Fruit fly (Drosophila melanogaster) whole organism, wandering third instar larva: Measurements from ENCODE around the gene CG9288.

Experiments used
- Abd-B ChIP-seq: fragments of >200 bp; optimal IDR thresholded peaks from 2 replicates; lab custom pipeline; 2017; ENCODE audit warnings: missing biosample characterization, missing genetic modification characterization
- CG32264 ChIP-seq: fragments of 200-800 bp; sonication (Bioruptor generic); optimal IDR thresholded peaks from 2 replicates; lab custom pipeline; 2016; ENCODE audit warnings: missing biosample characterization, missing genetic modification characterization
- CrebA ChIP-seq: fragments of 200-800 bp; sonication (Bioruptor generic); optimal IDR thresholded peaks from 2 replicates; lab custom pipeline; 2016; ENCODE audit warnings: missing biosample characterization, mild to moderate bottlenecking, missing genetic modification characterization, borderline replicate concordance
- Dfd ChIP-seq: fragments of >200 bp; optimal IDR thresholded peaks from 2 replicates; lab custom pipeline; 2017; ENCODE audit warnings: missing biosample characterization, missing genetic modification characterization
- Dif ChIP-seq: fragments of 200-275, 200-300 bp; sonication (Bioruptor generic); optimal IDR thresholded peaks from 2 replicates; lab custom pipeline; 2018; ENCODE audit warnings: missing biosample characterization, missing genetic modification characterization; ENCODE audit not compliant: partially characterized antibody
- HLH106 ChIP-seq: fragments of 200-800 bp; optimal IDR thresholded peaks from 3 replicates; lab custom pipeline; 2019; ENCODE audit warnings: missing biosample characterization, mild to moderate bottlenecking, missing genetic modification characterization, moderate library complexity
- Hnf4 ChIP-seq: fragments of 200-800 bp; sonication (Bioruptor generic); optimal IDR thresholded peaks from 2 replicates; lab custom pipeline; 2016; ENCODE audit warnings: missing biosample characterization, mild to moderate bottlenecking, missing genetic modification characterization
- Hr78 ChIP-seq: fragments of >200 bp; optimal IDR thresholded peaks from 2 replicates; lab custom pipeline; 2017; ENCODE audit warnings: missing biosample characterization, missing genetic modification characterization
- Hr83 ChIP-seq: fragments of 200-300 bp; sonication (Bioruptor generic); optimal IDR thresholded peaks from 2 replicates; lab custom pipeline; 2016; ENCODE audit warnings: missing biosample characterization, mild to moderate bottlenecking, missing genetic modification characterization, moderate library complexity; ENCODE audit not compliant: poor library complexity, severe bottlenecking
- Jra ChIP-seq: sonication (Bioruptor generic); optimal IDR thresholded peaks from 2 replicates; lab custom pipeline; 2016; ENCODE audit warnings: missing biosample characterization, missing genetic modification characterization
- Mio ChIP-seq: sonication (Bioruptor generic); optimal IDR thresholded peaks from 2 replicates; lab custom pipeline; 2016; ENCODE audit warnings: missing biosample characterization, missing genetic modification characterization
- Myc ChIP-seq: fragments of >200 bp; optimal IDR thresholded peaks from 2 replicates; lab custom pipeline; 2017
- N ChIP-seq: fragments of >200 bp; optimal IDR thresholded peaks from 2 replicates; lab custom pipeline; 2018; ENCODE audit warnings: missing biosample characterization, missing external identifiers, missing genetic modification characterization
- OdsH ChIP-seq: fragments of 200-800 bp; sonication (Bioruptor generic); optimal IDR thresholded peaks from 2 replicates; lab custom pipeline; 2016; ENCODE audit warnings: missing biosample characterization, mild to moderate bottlenecking, missing genetic modification characterization
- Rel ChIP-seq, 2 experiments: fragments of 200-800 bp; sonication (Bioruptor generic) in 1 of 2; optimal IDR thresholded peaks; 2 replicates in 1 of 2; 3 replicates in 1 of 2; lab custom pipeline; 2016 to 2019; ENCODE audit warnings: mild to moderate bottlenecking in 2 of 2, missing biosample characterization in 2 of 2, missing genetic modification characterization in 2 of 2, moderate library complexity in 1 of 2
- Sp1 ChIP-seq: fragments of 200-800 bp; sonication (Bioruptor generic); optimal IDR thresholded peaks from 3 replicates; lab custom pipeline; 2019; ENCODE audit warnings: missing biosample characterization, mild to moderate bottlenecking, missing genetic modification characterization, moderate library complexity
- Vsx2 ChIP-seq: fragments of 200-300, 225-300 bp; sonication (Bioruptor generic); optimal IDR thresholded peaks from 2 replicates; lab custom pipeline; 2018; ENCODE audit warnings: missing biosample characterization, missing genetic modification characterization; ENCODE audit not compliant: partially characterized antibody
- br ChIP-seq: fragments of 200-800 bp; sonication (Bioruptor generic); optimal IDR thresholded peaks from 2 replicates; lab custom pipeline; 2016; ENCODE audit warnings: missing biosample characterization, missing genetic modification characterization
- brk ChIP-seq: fragments of 200-800 bp; sonication (Bioruptor generic); optimal IDR thresholded peaks from 2 replicates; lab custom pipeline; 2016; ENCODE audit warnings: missing biosample characterization, mild to moderate bottlenecking, missing genetic modification characterization
- dl ChIP-seq, 2 experiments: fragments of 175-275, 200-275 bp in 1 of 2; fragments of 200-275 bp in 1 of 2; sonication (Bioruptor generic); optimal IDR thresholded peaks; lab custom pipeline; 2018; ENCODE audit warnings: mild to moderate bottlenecking in 2 of 2, missing biosample characterization in 2 of 2, missing genetic modification characterization in 2 of 2, moderate library complexity in 2 of 2; ENCODE audit not compliant: partially characterized antibody in 2 of 2, insufficient read depth in 1 of 2
- dmrt93B ChIP-seq: fragments of 200-800 bp; sonication (Bioruptor generic); optimal IDR thresholded peaks from 2 replicates; lab custom pipeline; 2018; ENCODE audit warnings: missing biosample characterization, mild to moderate bottlenecking, missing genetic modification characterization
- foxo ChIP-seq, 2 experiments: fragments of 200-800 bp; sonication (Bioruptor generic); optimal IDR thresholded peaks; 2 replicates in 1 of 2; 3 replicates in 1 of 2; lab custom pipeline; 2016 to 2017; ENCODE audit warnings: missing biosample characterization in 2 of 2, missing genetic modification characterization in 2 of 2
- fru ChIP-seq: fragments of 200-800 bp; sonication (Bioruptor generic); optimal IDR thresholded peaks from 3 replicates; lab custom pipeline; 2016; ENCODE audit warnings: missing biosample characterization, mild to moderate bottlenecking, missing genetic modification characterization
- h ChIP-seq: fragments of 200-800 bp; sonication (Bioruptor generic); optimal IDR thresholded peaks from 3 replicates; lab custom pipeline; 2016; ENCODE audit warnings: missing biosample characterization, mild to moderate bottlenecking, missing genetic modification characterization
- lola ChIP-seq: fragments of >200 bp; optimal IDR thresholded peaks from 2 replicates; lab custom pipeline; 2017; ENCODE audit warnings: missing biosample characterization, missing genetic modification characterization
- rgr ChIP-seq: fragments of 200-800 bp; sonication (Bioruptor generic); optimal IDR thresholded peaks from 3 replicates; lab custom pipeline; 2016; ENCODE audit warnings: missing biosample characterization, mild to moderate bottlenecking, missing genetic modification characterization
- sage ChIP-seq: fragments of 200-800 bp; sonication (Bioruptor generic); optimal IDR thresholded peaks from 2 replicates; lab custom pipeline; 2016; ENCODE audit warnings: missing biosample characterization, mild to moderate bottlenecking, missing genetic modification characterization
- tai ChIP-seq: sonication (Bioruptor generic); optimal IDR thresholded peaks from 2 replicates; lab custom pipeline; 2016; ENCODE audit warnings: missing biosample characterization, missing genetic modification characterization
- usp ChIP-seq: fragments of >200 bp; optimal IDR thresholded peaks from 2 replicates; lab custom pipeline; 2017; ENCODE audit warnings: missing biosample characterization, missing genetic modification characterization
- woc ChIP-seq: sonication (Bioruptor generic); optimal IDR thresholded peaks from 2 replicates; lab custom pipeline; 2016; ENCODE audit warnings: missing biosample characterization, mild to moderate bottlenecking, missing genetic modification characterization

The CG9288 gene

DNA sequence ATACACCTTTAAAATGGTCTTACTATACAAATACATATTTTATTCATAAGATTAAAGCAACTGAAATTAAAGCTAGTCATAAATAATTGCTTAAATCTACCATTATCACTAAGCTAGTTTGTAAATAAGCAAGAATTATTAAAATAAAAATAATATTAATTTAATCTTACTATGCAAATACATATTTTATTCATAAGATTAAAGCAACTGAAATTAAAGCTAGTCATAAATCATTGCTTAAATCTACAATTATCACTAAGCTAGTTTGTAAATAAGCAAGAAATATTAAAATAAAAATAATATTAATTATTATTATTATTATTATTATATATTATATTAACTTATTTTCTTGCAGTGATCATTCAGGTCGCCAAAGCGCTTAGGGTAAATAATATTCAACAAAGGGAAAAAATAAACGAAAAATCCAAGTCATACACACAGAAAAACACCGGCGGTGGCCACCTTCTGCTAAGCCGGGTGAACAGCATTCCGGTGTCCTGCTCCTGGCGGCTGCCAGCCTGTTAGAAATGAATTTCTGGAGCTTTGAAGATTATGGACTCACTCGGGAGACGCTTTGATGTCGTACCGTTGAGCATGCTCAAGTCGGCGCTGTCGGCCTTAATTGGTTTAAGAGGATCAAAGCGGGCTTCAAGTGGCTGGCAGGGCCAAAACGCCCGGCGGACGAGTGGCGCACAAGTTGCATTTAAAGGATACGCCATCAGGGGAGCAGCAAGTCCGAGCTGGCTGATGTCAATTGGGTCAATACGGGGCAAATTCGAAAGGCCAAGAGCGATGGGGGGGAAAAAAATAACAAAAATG, 24.7 kb downstream of the CG9288 start (continued):
- TF ChIP-seq dl (GFP tag; optimal IDR thresholded peaks at IDR 0.05; lab: Kevin White, UChicago; ENCODE audit: insufficient read depth in 1 of 2, partially characterized antibody in 2 of 2) (no peak), Vsx2 (no peak), rgr (GFP tag; lab: Kevin White, UChicago) (no peak)

DNA sequence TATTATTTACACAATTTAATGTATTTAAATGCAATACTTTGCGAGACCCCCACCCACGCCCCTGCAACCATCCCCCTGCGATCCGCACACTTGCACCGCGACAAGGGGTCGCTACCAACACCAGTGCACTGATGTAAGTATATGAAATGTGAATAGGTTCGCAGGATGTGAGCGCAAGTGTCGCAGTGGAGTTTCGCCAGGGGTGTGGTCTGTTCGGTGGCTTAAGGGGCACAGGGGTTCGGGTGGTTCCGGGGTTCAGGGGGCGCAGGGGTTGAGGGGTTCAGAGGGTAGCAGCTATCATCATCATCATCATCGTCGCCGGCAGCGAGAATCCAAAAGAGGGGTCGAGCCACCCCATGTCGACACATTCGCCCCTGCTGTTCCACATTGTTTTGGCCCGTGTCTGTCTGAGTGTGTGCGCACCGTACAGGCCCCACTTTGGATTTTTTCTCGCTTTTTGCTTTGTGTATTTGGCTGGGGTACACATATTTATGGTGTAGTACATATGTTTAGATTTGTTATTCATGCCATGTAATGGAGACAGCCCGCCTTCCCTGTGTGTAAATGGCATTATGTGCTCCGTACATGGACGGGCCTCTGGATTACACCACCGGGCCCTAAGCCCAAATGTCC, 25.7 kb downstream of the CG9288 start:
- TF ChIP-seq woc (GFP tag; lab: Kevin White, UChicago): no peak
- TF ChIP-seq CrebA (GFP tag; lab: Kevin White, UChicago): no peak
- no peak for TF ChIP-seq Jra (GFP tag; lab: Kevin White, UChicago)
- no peak for TF ChIP-seq usp
- no peak for TF ChIP-seq lola (GFP tag; lab: Kevin White, UChicago)
- no peak for TF ChIP-seq Hr78
- no peak for TF ChIP-seq h (GFP tag; lab: Kevin White, UChicago)
- TF ChIP-seq brk (GFP tag; lab: Kevin White, UChicago): no peak
- no peak for TF ChIP-seq CG32264 (GFP tag; lab: Kevin White, UChicago)
- TF ChIP-seq br (GFP tag; lab: Kevin White, UChicago): no peak
- TF ChIP-seq dmrt93B (GFP tag; lab: Kevin White, UChicago): no peak
- no peak for TF ChIP-seq tai (GFP tag; lab: Kevin White, UChicago)
- no peak for TF ChIP-seq dl (GFP tag; optimal IDR thresholded peaks at IDR 0.05; lab: Kevin White, UChicago; ENCODE audit: insufficient read depth in 1 of 2, partially characterized antibody in 2 of 2)
- no peak for TF ChIP-seq Myc
- TF ChIP-seq Vsx2: no peak
- TF ChIP-seq Dfd (GFP tag; lab: Kevin White, UChicago): no peak
- no peak for TF ChIP-seq Hr83 (GFP tag; lab: Kevin White, UChicago)
- TF ChIP-seq Mio (GFP tag; lab: Kevin White, UChicago): no peak

DNA sequence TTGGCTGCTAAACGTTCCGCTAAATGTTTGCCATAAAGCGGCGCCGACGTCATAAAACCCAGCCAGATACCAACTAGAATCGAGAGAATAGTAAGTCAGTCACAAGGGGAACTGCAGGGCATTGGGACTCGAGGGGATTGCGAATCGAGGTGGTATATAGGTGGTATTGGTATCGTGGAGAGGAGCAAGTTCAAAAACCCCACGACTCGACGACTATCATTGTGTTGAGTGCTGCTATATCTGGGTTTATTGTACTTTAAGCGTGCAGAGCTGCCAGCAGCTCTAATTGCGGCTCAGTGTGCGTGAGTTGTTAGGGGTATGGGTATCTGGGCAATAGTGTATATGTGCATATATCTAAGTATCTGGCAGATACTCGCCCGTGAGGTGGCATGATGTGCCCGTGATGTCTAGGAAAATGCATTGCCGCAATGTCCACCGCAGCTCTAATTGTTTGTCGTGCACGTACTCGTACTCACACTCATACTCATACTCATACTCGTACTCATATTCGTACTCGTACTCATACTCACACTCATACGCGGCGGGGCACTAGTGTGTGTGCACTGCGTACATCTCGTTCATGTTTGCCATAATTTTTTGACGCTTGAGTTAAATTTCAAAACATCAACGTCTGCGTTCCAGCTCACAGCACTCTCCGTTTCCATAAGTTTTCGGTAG, 26.7 kb downstream of the CG9288 start:
- no peak for TF ChIP-seq sage
- no peak for TF ChIP-seq Abd-B (GFP tag; lab: Kevin White, UChicago)
- no peak for TF ChIP-seq lola (GFP tag; lab: Kevin White, UChicago)
- TF ChIP-seq usp: no peak
- TF ChIP-seq tai (GFP tag; lab: Kevin White, UChicago): no peak
- TF ChIP-seq Dif (GFP tag; lab: Kevin White, UChicago): no peak
- TF ChIP-seq dl (GFP tag; optimal IDR thresholded peaks at IDR 0.05; lab: Kevin White, UChicago; ENCODE audit: insufficient read depth in 1 of 2, partially characterized antibody in 2 of 2): no peak
- TF ChIP-seq Vsx2: no peak
- no peak for TF ChIP-seq OdsH (GFP tag; lab: Kevin White, UChicago)
- no peak for TF ChIP-seq dmrt93B (GFP tag; lab: Kevin White, UChicago)
- TF ChIP-seq HLH106 (tag; lab: Kevin White, UChicago): no peak
- no peak for TF ChIP-seq fru (GFP tag; lab: Kevin White, UChicago)
- TF ChIP-seq N: no peak
- TF ChIP-seq Dfd (GFP tag; lab: Kevin White, UChicago): no peak
- TF ChIP-seq, all 38 proteins: peak for 0

DNA sequence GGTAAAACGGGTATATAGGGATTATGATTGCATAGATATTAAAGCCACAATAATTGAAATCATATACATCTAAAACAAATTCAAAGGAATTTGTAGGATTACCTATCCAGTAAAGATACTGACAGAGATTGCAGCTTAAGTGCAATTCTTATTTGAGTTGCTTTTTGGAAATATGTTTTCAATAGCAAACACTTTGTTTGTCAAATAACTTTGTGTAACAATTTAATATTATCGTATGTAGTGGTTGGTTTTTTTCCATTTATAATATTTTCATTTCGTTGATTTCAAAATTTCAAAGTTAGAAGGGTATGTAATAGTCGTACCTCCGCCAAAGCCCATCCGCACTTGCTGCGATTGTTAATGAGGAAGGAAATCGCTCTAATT, 27.3 kb downstream of the CG9288 start:
- TF ChIP-seq Sp1: no peak
- TF ChIP-seq fru (GFP tag; lab: Kevin White, UChicago): peak; percentile 13
- TF ChIP-seq foxo (GFP tag; optimal IDR thresholded peaks at IDR 0.05; lab: Kevin White, UChicago): peak in 1 of 2 experiments; percentile 2
- no peak for TF ChIP-seq Abd-B (GFP tag; lab: Kevin White, UChicago)
- no peak for TF ChIP-seq dmrt93B (GFP tag; lab: Kevin White, UChicago)

DNA sequence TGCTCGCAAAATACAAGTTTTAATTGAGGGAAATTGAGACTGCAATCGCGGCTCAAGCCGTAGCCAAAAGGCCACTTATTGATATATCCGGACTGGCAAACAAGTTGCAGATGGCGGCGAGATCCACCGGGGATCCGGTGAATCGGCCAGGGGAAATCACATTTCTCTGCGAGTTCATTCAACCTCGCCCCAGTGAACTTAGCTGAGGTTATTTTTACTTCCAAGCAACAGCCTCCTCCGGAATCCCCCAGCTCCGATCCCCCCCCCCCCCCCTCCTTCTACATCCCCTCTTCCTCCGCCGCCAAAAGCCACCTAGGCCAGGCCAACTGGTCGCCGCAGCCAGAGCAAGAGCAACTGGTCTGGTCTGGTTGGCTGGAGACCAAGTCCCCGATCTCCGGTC, 27.9 kb downstream of the CG9288 start:
- TF ChIP-seq Sp1 (no peak), Rel (GFP tag; optimal IDR thresholded peaks at IDR 0.05; lab: Kevin White, UChicago) (no peak), Rel (tag; optimal IDR thresholded peaks at IDR 0.05; lab: Kevin White, UChicago) (peak; percentile 60), Hnf4 (GFP tag; lab: Kevin White, UChicago) (no peak), dl (GFP tag; optimal IDR thresholded peaks at IDR 0.05; lab: Kevin White, UChicago; ENCODE audit: insufficient read depth in 1 of 2, partially characterized antibody in 2 of 2) (no peak), foxo (GFP tag; optimal IDR thresholded peaks at IDR 0.05; lab: Kevin White, UChicago) (no peak)
